Fruit fly (Drosophila melanogaster): ENCODE measurements around the gene CG43092.

dm6 chr3R:22771670-22772069, 2.2 kb upstream of the CG43092 start, which contains the start of gene CG43095:
- no peak for TF ChIP-seq CTCF (optimal IDR thresholded peaks at IDR 0.05)
- TF ChIP-seq CG8478 (optimal IDR thresholded peaks at IDR 0.05) = no peak
